Fruit fly (Drosophila melanogaster) whole organism, embryonic: Measurements from ENCODE around the gene Ilp6.

ENCODE experiments used
- Antp ChIP-seq: fragments of 200-800 bp; sonication (Bioruptor generic); optimal IDR thresholded peaks from 3 replicates; lab custom pipeline; 2016; ENCODE audit warnings: missing biosample characterization, missing genetic modification characterization
- CG1024 ChIP-seq: fragments of 200-800 bp; sonication (Bioruptor generic); IDR thresholded peaks from 2 replicates; pipeline ENCODE4 v1.3.6; 2022; ENCODE audit warnings: missing biosample characterization, missing genetic modification characterization
- CG10267 ChIP-seq: fragments of 200-800 bp; sonication (Bioruptor generic); optimal IDR thresholded peaks from 2 replicates; lab custom pipeline; 2018; ENCODE audit warnings: missing biosample characterization, mild to moderate bottlenecking, missing genetic modification characterization, moderate library complexity
- CG11560 ChIP-seq: fragments of 200-800 bp; sonication (Bioruptor generic); IDR thresholded peaks from 3 replicates; pipeline ENCODE4 v1.3.6; 2022; ENCODE audit warnings: missing biosample characterization, missing genetic modification characterization
- CG12219 ChIP-seq: fragments of 200-800 bp; sonication (Bioruptor generic); optimal IDR thresholded peaks from 3 replicates; lab custom pipeline; 2018; ENCODE audit warnings: missing biosample characterization, mild to moderate bottlenecking, missing genetic modification characterization
- CG1602 ChIP-seq: fragments of 200-800 bp; sonication (Bioruptor generic); optimal IDR thresholded peaks from 3 replicates; lab custom pipeline; 2016; ENCODE audit warnings: missing biosample characterization, missing genetic modification characterization
- CG16815 ChIP-seq: fragments of 200-800 bp; sonication (Bioruptor generic); optimal IDR thresholded peaks from 3 replicates; lab custom pipeline; 2017; ENCODE audit warnings: missing biosample characterization, mild to moderate bottlenecking, missing genetic modification characterization
- CG17385 ChIP-seq: fragments of 200-800 bp; sonication (Bioruptor generic); optimal IDR thresholded peaks from 3 replicates; lab custom pipeline; 2018; ENCODE audit warnings: missing biosample characterization, mild to moderate bottlenecking, missing genetic modification characterization
- CG18262 ChIP-seq: fragments of 200-800 bp; optimal IDR thresholded peaks from 3 replicates; lab custom pipeline; 2019; ENCODE audit warnings: missing biosample characterization, mild to moderate bottlenecking, missing genetic modification characterization, moderate library complexity
- CG18619 ChIP-seq: fragments of 200-800 bp; sonication (Bioruptor generic); optimal IDR thresholded peaks from 3 replicates; lab custom pipeline; 2017; ENCODE audit warnings: missing biosample characterization, mild to moderate bottlenecking, missing genetic modification characterization
- CG2116 ChIP-seq: fragments of 200-800 bp; sonication (Bioruptor generic); optimal IDR thresholded peaks from 3 replicates; lab custom pipeline; 2018; ENCODE audit warnings: missing biosample characterization, mild to moderate bottlenecking, missing genetic modification characterization
- CG30020 ChIP-seq: fragments of 200-800 bp; optimal IDR thresholded peaks from 2 replicates; lab custom pipeline; 2019; ENCODE audit warnings: missing biosample characterization, mild to moderate bottlenecking, missing genetic modification characterization, moderate library complexity
- CG32532 ChIP-seq: fragments of 200-800 bp; sonication (Bioruptor generic); IDR thresholded peaks from 2 replicates; pipeline ENCODE4 v1.3.6; 2022; ENCODE audit warnings: missing biosample characterization, missing genetic modification characterization
- CG4404 ChIP-seq: fragments of 200-800 bp; sonication (Bioruptor generic); IDR thresholded peaks from 2 replicates; pipeline ENCODE4 v1.3.6; 2022; ENCODE audit warnings: missing biosample characterization, missing genetic modification characterization
- CG4424 ChIP-seq: fragments of 200-800 bp; sonication (Bioruptor generic); optimal IDR thresholded peaks from 3 replicates; lab custom pipeline; 2016; ENCODE audit warnings: missing biosample characterization, missing genetic modification characterization
- CG6272 ChIP-seq: fragments of 200-800 bp; sonication (Bioruptor generic); IDR thresholded peaks from 2 replicates; pipeline ENCODE4 v1.3.6; 2022; ENCODE audit warnings: missing biosample characterization, missing genetic modification characterization
- CG7357 ChIP-seq: fragments of 200-800 bp; sonication (Bioruptor generic); IDR thresholded peaks from 3 replicates; pipeline ENCODE4 v1.3.6; 2022; ENCODE audit warnings: missing biosample characterization, missing genetic modification characterization
- CG8281 ChIP-seq: fragments of 200-800 bp; sonication (Bioruptor generic); optimal IDR thresholded peaks from 2 replicates; lab custom pipeline; 2018; ENCODE audit warnings: missing biosample characterization, mild to moderate bottlenecking, missing genetic modification characterization, moderate library complexity
- CG9932 ChIP-seq: fragments of 200-800 bp; sonication (Bioruptor generic); IDR thresholded peaks from 2 replicates; pipeline ENCODE4 v1.3.6; 2022; ENCODE audit warnings: missing biosample characterization, missing genetic modification characterization
- E2f1 ChIP-seq: fragments of 200-800 bp; sonication (Bioruptor generic); IDR thresholded peaks from 2 replicates; pipeline ENCODE4 v1.3.6; 2022; ENCODE audit warnings: missing biosample characterization, missing genetic modification characterization
- Gug ChIP-seq: fragments of 200-800 bp; sonication (Bioruptor generic); IDR thresholded peaks from 4 replicates; pipeline ENCODE4 v1.3.6; 2022; ENCODE audit warnings: missing biosample characterization, missing genetic modification characterization
- Hey ChIP-seq: fragments of 200-800 bp; sonication (Bioruptor generic); optimal IDR thresholded peaks from 3 replicates; lab custom pipeline; 2018; ENCODE audit warnings: missing biosample characterization, mild to moderate bottlenecking, missing genetic modification characterization
- Hmx ChIP-seq: fragments of 200-800 bp; sonication (Bioruptor generic); optimal IDR thresholded peaks from 2 replicates; lab custom pipeline; 2016; ENCODE audit warnings: missing biosample characterization, missing genetic modification characterization
- MTF-1 ChIP-seq: fragments of 200-800 bp; sonication (Bioruptor generic); optimal IDR thresholded peaks from 2 replicates; lab custom pipeline; 2018; ENCODE audit warnings: missing biosample characterization, mild to moderate bottlenecking, missing genetic modification characterization, borderline replicate concordance
- NK7.1 ChIP-seq: fragments of 200-800 bp; sonication (Bioruptor generic); optimal IDR thresholded peaks from 3 replicates; lab custom pipeline; 2016; ENCODE audit warnings: missing biosample characterization, missing genetic modification characterization
- Sox102F ChIP-seq: fragments of 200-800 bp; sonication (Bioruptor generic); optimal IDR thresholded peaks from 2 replicates; lab custom pipeline; 2018; ENCODE audit warnings: missing biosample characterization, mild to moderate bottlenecking, missing genetic modification characterization, moderate library complexity
- Sry-δ ChIP-seq: fragments of 200-800 bp; sonication (Bioruptor generic); optimal IDR thresholded peaks from 2 replicates; lab custom pipeline; 2016; ENCODE audit warnings: missing biosample characterization, missing genetic modification characterization
- Usf ChIP-seq: fragments of 200-800 bp; sonication (Bioruptor generic); optimal IDR thresholded peaks from 2 replicates; lab custom pipeline; 2017; ENCODE audit warnings: missing genotype, missing biosample characterization, missing genetic modification characterization
- bab2 ChIP-seq: fragments of 200-800 bp; sonication (Bioruptor generic); optimal IDR thresholded peaks from 2 replicates; lab custom pipeline; 2016; ENCODE audit warnings: missing biosample characterization, missing genetic modification characterization
- bigmax ChIP-seq: fragments of 200-800 bp; sonication (Bioruptor generic); optimal IDR thresholded peaks from 2 replicates; lab custom pipeline; 2018; ENCODE audit warnings: missing biosample characterization, mild to moderate bottlenecking, missing genetic modification characterization
- chif ChIP-seq, 2 experiments: fragments of 200-800 bp; sonication (Bioruptor generic); optimal IDR thresholded peaks; 3 replicates each; lab custom pipeline; 2016; ENCODE audit warnings: missing biosample characterization in 2 of 2, missing genetic modification characterization in 2 of 2
- exex ChIP-seq: fragments of 200-800 bp; sonication (Bioruptor generic); optimal IDR thresholded peaks from 4 replicates; lab custom pipeline; 2018; ENCODE audit warnings: missing biosample characterization, mild to moderate bottlenecking, missing genetic modification characterization, moderate library complexity
- ham ChIP-seq: fragments of 200-800 bp; sonication (Bioruptor generic); IDR thresholded peaks from 2 replicates; pipeline ENCODE4 v1.3.6; 2022; ENCODE audit warnings: missing biosample characterization, missing genetic modification characterization
- insv ChIP-seq, 2 experiments: fragments of 200-800 bp; sonication (Bioruptor generic); optimal IDR thresholded peaks; 3 replicates each; lab custom pipeline; 2016 to 2018; ENCODE audit warnings: missing biosample characterization in 2 of 2, missing genetic modification characterization in 2 of 2
- jumu ChIP-seq: fragments of 200-800 bp; sonication (Bioruptor generic); optimal IDR thresholded peaks from 3 replicates; lab custom pipeline; 2016; ENCODE audit warnings: missing biosample characterization, missing genetic modification characterization
- klu ChIP-seq: fragments of 200-800 bp; sonication (Bioruptor generic); IDR thresholded peaks from 2 replicates; pipeline ENCODE4 v1.3.6; 2022; ENCODE audit warnings: missing biosample characterization, missing genetic modification characterization
- nerfin-2 ChIP-seq: fragments of 200-800 bp; sonication (Bioruptor generic); IDR thresholded peaks from 2 replicates; pipeline ENCODE4 v1.3.6; 2022; ENCODE audit warnings: missing biosample characterization, missing genetic modification characterization; ENCODE audit not compliant: partially characterized antibody
- nom ChIP-seq: fragments of 200-800 bp; sonication (Bioruptor generic); optimal IDR thresholded peaks from 2 replicates; lab custom pipeline; 2017; ENCODE audit warnings: missing biosample characterization, missing genetic modification characterization, mild to moderate bottlenecking, moderate library complexity, missing genetic modification reagents
- p53 ChIP-seq: fragments of 200-800 bp; sonication (Bioruptor generic); optimal IDR thresholded peaks from 2 replicates; lab custom pipeline; 2016; ENCODE audit warnings: missing biosample characterization, missing genetic modification characterization
- pan ChIP-seq, 4 experiments: fragments of >200 bp in 3 of 4; fragments of 200-800 bp in 1 of 4; sonication (Bioruptor generic) in 1 of 4; optimal IDR thresholded peaks in 3 of 4; IDR thresholded peaks in 1 of 4; 2 replicates each; pipeline versions ENCODE4 v1.3.6 to Lab custom; 2017 to 2022; ENCODE audit warnings: missing biosample characterization in 2 of 4, missing genetic modification characterization in 2 of 4, mixed read lengths in 1 of 4
- pho ChIP-seq: fragments of 200-800 bp; sonication (Bioruptor generic); optimal IDR thresholded peaks from 2 replicates; lab custom pipeline; 2016; ENCODE audit warnings: missing biosample characterization, missing genetic modification characterization
- psq ChIP-seq: fragments of 200-800 bp; sonication (Bioruptor generic); optimal IDR thresholded peaks from 2 replicates; lab custom pipeline; 2017; ENCODE audit warnings: missing biosample characterization, missing genetic modification characterization
- repo ChIP-seq: fragments of 200-800 bp; sonication (Bioruptor generic); optimal IDR thresholded peaks from 2 replicates; lab custom pipeline; 2016; ENCODE audit warnings: missing biosample characterization, missing genetic modification characterization
- ro ChIP-seq: fragments of 200-800 bp; sonication (Bioruptor generic); IDR thresholded peaks from 2 replicates; pipeline ENCODE4 v1.3.6; 2022; ENCODE audit warnings: missing biosample characterization, missing genetic modification characterization
- so ChIP-seq: fragments of 200-800 bp; sonication (Bioruptor generic); IDR thresholded peaks from 3 replicates; pipeline ENCODE4 v1.3.6; 2022; ENCODE audit warnings: missing biosample characterization, missing genetic modification characterization
- sr ChIP-seq: fragments of 200-800 bp; sonication (Bioruptor generic); IDR thresholded peaks from 3 replicates; pipeline ENCODE4 v1.3.6; 2022; ENCODE audit warnings: missing biosample characterization, missing genetic modification characterization
- tll ChIP-seq, 2 experiments: fragments of 200-800 bp in 1 of 2; fragments of >200 bp in 1 of 2; sonication (Bioruptor generic) in 1 of 2; optimal IDR thresholded peaks; 2 replicates each; lab custom pipeline; 2017 to 2019; ENCODE audit warnings: missing biosample characterization in 2 of 2, missing genetic modification characterization in 2 of 2, mild to moderate bottlenecking in 1 of 2, moderate library complexity in 1 of 2
- toy ChIP-seq: fragments of 200-800 bp; sonication (Bioruptor generic); IDR thresholded peaks from 2 replicates; pipeline ENCODE4 v1.3.6; 2022; ENCODE audit warnings: missing biosample characterization, missing genetic modification characterization
- zf30C ChIP-seq: fragments of 200-800 bp; sonication (Bioruptor generic); optimal IDR thresholded peaks from 3 replicates; lab custom pipeline; 2018; ENCODE audit warnings: missing biosample characterization, mild to moderate bottlenecking, missing genetic modification characterization

Gene Ilp6

DNA sequence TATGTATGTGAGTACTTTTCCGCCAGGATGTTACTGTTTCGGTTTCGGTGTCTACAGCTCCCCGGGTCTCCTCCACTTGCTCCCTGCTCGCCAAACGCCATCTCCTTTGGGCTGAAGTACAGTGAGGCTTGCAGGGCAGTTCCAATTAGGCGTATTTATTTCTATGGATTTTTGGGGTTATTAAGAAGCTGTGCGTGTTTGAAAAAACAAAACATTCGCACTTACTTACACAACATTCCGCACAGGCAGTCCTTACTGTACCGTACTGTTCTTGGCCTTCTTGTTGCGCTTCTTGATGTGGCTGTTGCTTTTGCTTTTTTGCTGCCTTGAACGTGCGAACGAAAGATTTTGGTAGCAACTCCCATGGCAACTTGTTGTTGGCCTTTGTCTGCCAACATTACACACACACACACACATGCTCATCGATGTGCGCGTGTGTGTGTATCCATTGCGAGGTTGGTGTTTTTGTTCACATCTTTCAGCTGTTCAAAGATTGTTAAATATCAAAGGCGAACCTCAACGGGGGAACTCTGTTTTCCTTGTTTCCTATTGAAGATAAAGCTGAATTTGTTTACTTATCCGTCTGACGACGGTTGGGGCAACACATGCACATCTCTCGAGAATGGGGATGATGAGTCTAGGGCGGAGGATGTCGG is 12.4 kb downstream of the Ilp6 start (continued):
- TF ChIP-seq insv (GFP tag; optimal IDR thresholded peaks at IDR 0.05; lab: Kevin White, UChicago), result no peak
- TF ChIP-seq Hmx (GFP tag; lab: Kevin White, UChicago), result no peak
- no peak for TF ChIP-seq bigmax (GFP tag; lab: Kevin White, UChicago)
- no peak for TF ChIP-seq so (GFP tag; lab: Robert Waterston, UW)
- TF ChIP-seq MTF-1 (GFP tag; lab: Kevin White, UChicago), result no peak
- TF ChIP-seq bab2 (GFP tag; lab: Kevin White, UChicago), result peak; percentile 66
- peak; percentile 36 for TF ChIP-seq CG17385 (GFP tag; lab: Kevin White, UChicago)
- no peak for TF ChIP-seq pan (optimal IDR thresholded peaks at IDR 0.05; lab: Kevin White, UChicago)
- TF ChIP-seq pan (GFP tag; optimal IDR thresholded peaks at IDR 0.05 in 1 of 2, IDR thresholded peaks at IDR 0.05 in 1 of 2), result peak in 1 of 2 experiments; percentile 74
- peak; percentile 34 for TF ChIP-seq CG1602 (GFP tag; lab: Kevin White, UChicago)
- TF ChIP-seq CG9932 (GFP tag; lab: Robert Waterston, UW), result peak; percentile 57
- peak; percentile 11 for TF ChIP-seq Sry-δ (GFP tag; lab: Kevin White, UChicago)
- peak; percentile 48 for TF ChIP-seq Sox102F (GFP tag; lab: Kevin White, UChicago)
- no peak for TF ChIP-seq ro (GFP tag; lab: Robert Waterston, UW)
- TF ChIP-seq CG32532, result peak; percentile 53
- TF ChIP-seq CG6272 (GFP tag; lab: Robert Waterston, UW), result 0 out of 2 replicates have a peak, but pooled peaks have one; percentile 16
- TF ChIP-seq toy (GFP tag; lab: Robert Waterston, UW), result no peak
- peak; percentile 76; the same call in 3 of the 4 replicates for TF ChIP-seq Gug (GFP tag; lab: Robert Waterston, UW)
- TF ChIP-seq CG18619 (GFP tag; lab: Kevin White, UChicago), result peak; percentile 36
- TF ChIP-seq E2f1, result 0 out of 2 replicates have a peak, but pooled peaks have one; percentile 34
- TF ChIP-seq psq (GFP tag; lab: Kevin White, UChicago), result no peak
- no peak for TF ChIP-seq nerfin-2 (GFP tag; lab: Robert Waterston, UW)
- no peak for TF ChIP-seq CG10267 (tag; lab: Kevin White, UChicago)
- no peak for TF ChIP-seq CG30020 (tag; lab: Kevin White, UChicago)
- TF ChIP-seq CG18262 (tag; lab: Kevin White, UChicago), result peak; percentile 44
- TF ChIP-seq p53 (GFP tag; lab: Kevin White, UChicago), result no peak
- peak; percentile 63 for TF ChIP-seq nom (GFP tag; lab: Kevin White, UChicago)
- TF ChIP-seq exex (tag; lab: Kevin White, UChicago), result no peak
- no peak for TF ChIP-seq zf30C (GFP tag; lab: Kevin White, UChicago)
- TF ChIP-seq Hey (tag; lab: Kevin White, UChicago), result no peak
- peak; percentile 66 for TF ChIP-seq Antp (GFP tag; lab: Kevin White, UChicago)
- peak; percentile 20 for TF ChIP-seq CG4424 (GFP tag; lab: Kevin White, UChicago)
- peak; percentile 30; the same call in 1 of the 2 replicates for TF ChIP-seq klu
- TF ChIP-seq tll (GFP tag; optimal IDR thresholded peaks at IDR 0.05; lab: Kevin White, UChicago), result no peak
- TF ChIP-seq jumu (GFP tag; lab: Kevin White, UChicago), result peak; percentile 0
- peak; percentile 58 for TF ChIP-seq CG16815
- TF ChIP-seq CG8281 (tag; lab: Kevin White, UChicago), result no peak
- peak; percentile 39 for TF ChIP-seq CG1024 (GFP tag; lab: Robert Waterston, UW)
- 0 out of 3 replicates have a peak, but pooled peaks have one; percentile 47 for TF ChIP-seq CG7357 (GFP tag; lab: Robert Waterston, UW)
- peak; percentile 28 for TF ChIP-seq pho (GFP tag; lab: Kevin White, UChicago)
- TF ChIP-seq chif (GFP tag; optimal IDR thresholded peaks at IDR 0.05; lab: Kevin White, UChicago), result peak; percentile 29 to 48
- TF ChIP-seq ham (GFP tag; lab: Robert Waterston, UW), result no peak
- no peak for TF ChIP-seq CG2116 (GFP tag; lab: Kevin White, UChicago)
- no peak for TF ChIP-seq repo (GFP tag; lab: Kevin White, UChicago)
- no peak for TF ChIP-seq CG11560 (tag; lab: Robert Waterston, UW)
- TF ChIP-seq NK7.1 (GFP tag; lab: Kevin White, UChicago), result no peak
- TF ChIP-seq sr (GFP tag; lab: Robert Waterston, UW), result 0 out of 3 replicates have a peak, but pooled peaks have one; percentile 4
- TF ChIP-seq CG12219 (GFP tag; lab: Kevin White, UChicago), result no peak
- TF ChIP-seq CG4404 (GFP tag; lab: Robert Waterston, UW), result peak; percentile 67
- no peak for TF ChIP-seq Usf (GFP tag; lab: Kevin White, UChicago)
